Worm (Caenorhabditis elegans): ENCODE measurements around the gene pph-5.

DNA sequence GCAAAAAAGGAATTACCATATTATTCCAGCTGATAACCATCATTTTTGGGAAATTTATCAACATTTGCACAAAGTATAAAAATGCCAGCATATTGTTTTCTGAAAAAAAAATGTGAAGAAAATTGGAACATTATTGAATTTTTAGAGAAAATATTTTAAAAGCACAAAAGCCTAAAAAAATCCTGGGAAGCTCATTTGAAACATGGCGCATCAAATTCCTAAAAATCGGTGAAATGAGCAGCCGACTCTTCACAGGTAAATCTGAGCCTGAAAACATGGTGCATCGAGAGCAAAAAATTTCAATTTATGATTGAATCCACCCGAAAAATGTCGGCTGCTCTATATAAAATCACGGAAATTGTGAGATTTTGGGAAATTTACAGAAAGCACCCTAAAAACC is 41.3 kb upstream of the pph-5 start, which contains the start of gene Y39B6A.7:
- TF ChIP-seq tab-1 (GFP tag; IDR thresholded peaks at IDR 0.05) = no peak
- no peak for TF ChIP-seq flt-1 (GFP tag; IDR thresholded peaks at IDR 0.05)
- no peak for TF ChIP-seq T22C8.4 (GFP tag; IDR thresholded peaks at IDR 0.05)
- no peak for TF ChIP-seq cog-1 (tag; optimal IDR thresholded peaks at IDR 0.05)
- TF ChIP-seq klf-2 (GFP tag; conservative IDR thresholded peaks at IDR 0.05) = no peak
- TF ChIP-seq ref-1 (GFP tag; conservative IDR thresholded peaks at IDR 0.05) = no peak
- no peak for TF ChIP-seq ztf-23 (GFP tag; IDR thresholded peaks at IDR 0.05)
